Fruit fly (Drosophila melanogaster) whole organism, embryonic: ENCODE measurements around the gene Fkbp59.

Experiments used
- Ada2b ChIP-seq: fragments of 200-800 bp; sonication (Bioruptor generic); IDR thresholded peaks from 2 replicates; pipeline ENCODE4 v1.3.6; 2022; ENCODE audit warnings: missing biosample characterization, missing genetic modification characterization
- Atf-2 ChIP-seq: fragments of 200-800 bp; sonication (Bioruptor generic); optimal IDR thresholded peaks from 2 replicates; lab custom pipeline; 2016; ENCODE audit warnings: missing biosample characterization, missing genetic modification characterization
- Blimp-1 ChIP-seq: fragments of 200-800 bp; sonication (Bioruptor generic); optimal IDR thresholded peaks from 3 replicates; lab custom pipeline; 2018; ENCODE audit warnings: missing biosample characterization, missing genetic modification characterization, mild to moderate bottlenecking, moderate library complexity, missing genetic modification reagents
- Bteb2 ChIP-seq: fragments of 200-800 bp; sonication (Bioruptor generic); optimal IDR thresholded peaks from 2 replicates; lab custom pipeline; 2016; ENCODE audit warnings: missing biosample characterization, missing genetic modification characterization
- CG11696 ChIP-seq: fragments of 200-800 bp; sonication (Bioruptor generic); IDR thresholded peaks from 2 replicates; pipeline ENCODE4 v1.3.6; 2022; ENCODE audit warnings: missing biosample characterization, missing genetic modification characterization
- CG1233 ChIP-seq: fragments of 200-800 bp; sonication (Bioruptor generic); optimal IDR thresholded peaks from 4 replicates; lab custom pipeline; 2018; ENCODE audit warnings: missing biosample characterization, mild to moderate bottlenecking, missing genetic modification characterization
- CG18619 ChIP-seq: fragments of 200-800 bp; sonication (Bioruptor generic); optimal IDR thresholded peaks from 3 replicates; lab custom pipeline; 2017; ENCODE audit warnings: missing biosample characterization, mild to moderate bottlenecking, missing genetic modification characterization
- CG2712 ChIP-seq: fragments of 200-800 bp; optimal IDR thresholded peaks from 3 replicates; lab custom pipeline; 2019; ENCODE audit warnings: missing biosample characterization, mild to moderate bottlenecking, missing genetic modification characterization, moderate library complexity
- CG30403 ChIP-seq: fragments of 200-800 bp; sonication (Bioruptor generic); optimal IDR thresholded peaks from 3 replicates; lab custom pipeline; 2016; ENCODE audit warnings: missing biosample characterization, missing genetic modification characterization
- CG32767 ChIP-seq: fragments of 200-800 bp; sonication (Bioruptor generic); IDR thresholded peaks from 2 replicates; pipeline ENCODE4 v1.3.6; 2022; ENCODE audit warnings: missing biosample characterization, missing genetic modification characterization
- CG4328 ChIP-seq: fragments of 200-800 bp; sonication (Bioruptor generic); optimal IDR thresholded peaks from 3 replicates; lab custom pipeline; 2017; ENCODE audit warnings: missing biosample characterization, missing genetic modification reagents, missing genetic modification characterization
- CG4360 ChIP-seq: fragments of 200-800 bp; sonication (Bioruptor generic); IDR thresholded peaks from 2 replicates; pipeline ENCODE4 v1.3.6; 2022; ENCODE audit warnings: missing biosample characterization, missing genetic modification characterization
- CG6272 ChIP-seq: fragments of 200-800 bp; sonication (Bioruptor generic); IDR thresholded peaks from 2 replicates; pipeline ENCODE4 v1.3.6; 2022; ENCODE audit warnings: missing biosample characterization, missing genetic modification characterization
- CG7271 ChIP-seq: fragments of 200-800 bp; sonication (Bioruptor generic); optimal IDR thresholded peaks from 2 replicates; lab custom pipeline; 2018; ENCODE audit warnings: missing biosample characterization, mild to moderate bottlenecking, missing genetic modification characterization, moderate library complexity
- CG7745 ChIP-seq: fragments of 200-800 bp; sonication (Bioruptor generic); optimal IDR thresholded peaks from 2 replicates; lab custom pipeline; 2018; ENCODE audit warnings: missing biosample characterization, mild to moderate bottlenecking, missing genetic modification characterization, moderate library complexity
- CG9609 ChIP-seq: fragments of 200-800 bp; sonication (Bioruptor generic); optimal IDR thresholded peaks from 3 replicates; lab custom pipeline; 2016; ENCODE audit warnings: missing biosample characterization, missing genetic modification characterization
- D ChIP-seq, 2 experiments: fragments of 200-800 bp in 1 of 2; fragments of >200 bp in 1 of 2; sonication (Bioruptor generic) in 1 of 2; optimal IDR thresholded peaks; 2 replicates in 1 of 2; 3 replicates in 1 of 2; lab custom pipeline; 2017; ENCODE audit warnings: mild to moderate bottlenecking in 1 of 2, missing biosample characterization in 1 of 2, missing genetic modification characterization in 1 of 2, missing genetic modification reagents in 1 of 2
- Deaf1 ChIP-seq: fragments of 200-800 bp; optimal IDR thresholded peaks from 3 replicates; lab custom pipeline; 2019; ENCODE audit warnings: missing biosample characterization, mild to moderate bottlenecking, missing genetic modification characterization, moderate library complexity
- Dek ChIP-seq: fragments of 200-800 bp; sonication (Bioruptor generic); optimal IDR thresholded peaks from 3 replicates; lab custom pipeline; 2019; ENCODE audit warnings: missing biosample characterization, mild to moderate bottlenecking, missing genetic modification characterization, moderate library complexity
- ERR ChIP-seq: fragments of 200-800 bp; sonication (Bioruptor generic); optimal IDR thresholded peaks from 2 replicates; lab custom pipeline; 2016; ENCODE audit warnings: missing biosample characterization, missing genetic modification characterization
- Eip74EF ChIP-seq, 2 experiments: fragments of 200-800 bp in 1 of 2; fragments of >200 bp in 1 of 2; sonication (Bioruptor generic) in 1 of 2; optimal IDR thresholded peaks; 2 replicates each; lab custom pipeline; 2017 to 2019; ENCODE audit warnings: missing biosample characterization in 2 of 2, missing genetic modification characterization in 2 of 2, mild to moderate bottlenecking in 1 of 2, moderate library complexity in 1 of 2
- H15 ChIP-seq: fragments of 200-800 bp; sonication (Bioruptor generic); IDR thresholded peaks from 3 replicates; pipeline ENCODE4 v1.3.6; 2022; ENCODE audit warnings: missing biosample characterization, missing genetic modification characterization
- Hey ChIP-seq: fragments of 200-800 bp; sonication (Bioruptor generic); optimal IDR thresholded peaks from 3 replicates; lab custom pipeline; 2018; ENCODE audit warnings: missing biosample characterization, mild to moderate bottlenecking, missing genetic modification characterization
- Hmr ChIP-seq: fragments of 200-800 bp; sonication (Bioruptor generic); optimal IDR thresholded peaks from 3 replicates; lab custom pipeline; 2017; ENCODE audit warnings: mild to moderate bottlenecking, missing biosample characterization, missing genetic modification reagents, missing genetic modification characterization
- Hsf ChIP-seq: fragments of 200-800 bp; sonication (Bioruptor generic); optimal IDR thresholded peaks from 3 replicates; lab custom pipeline; 2016; ENCODE audit warnings: missing biosample characterization, missing genetic modification characterization
- Lpt ChIP-seq: fragments of >200 bp; optimal IDR thresholded peaks from 2 replicates; lab custom pipeline; 2018; ENCODE audit warnings: missing biosample characterization, missing genetic modification characterization
- Med ChIP-seq: fragments of 200-800 bp; sonication (Bioruptor generic); peaks from one replicate; lab custom pipeline; 2016; ENCODE audit warnings: missing biosample characterization, missing genetic modification characterization, mild to moderate bottlenecking, inconsistent platforms, moderate library complexity
- NK7.1 ChIP-seq: fragments of 200-800 bp; sonication (Bioruptor generic); optimal IDR thresholded peaks from 3 replicates; lab custom pipeline; 2016; ENCODE audit warnings: missing biosample characterization, missing genetic modification characterization
- Oaz ChIP-seq: fragments of 200-800 bp; sonication (Bioruptor generic); IDR thresholded peaks from 2 replicates; pipeline ENCODE4 v1.3.6; 2022; ENCODE audit warnings: missing biosample characterization, missing genetic modification characterization
- Optix ChIP-seq: fragments of 200-800 bp; sonication (Bioruptor generic); IDR thresholded peaks from 3 replicates; pipeline ENCODE4 v1.3.6; 2022; ENCODE audit warnings: missing biosample characterization, missing genetic modification characterization
- Scr ChIP-seq: fragments of 200-800 bp; sonication (Bioruptor generic); IDR thresholded peaks from 2 replicates; pipeline ENCODE4 v1.3.6; 2022; ENCODE audit warnings: missing biosample characterization, missing genetic modification characterization; ENCODE audit not compliant: partially characterized antibody
- az2 ChIP-seq: fragments of 200-800 bp; sonication (Bioruptor generic); optimal IDR thresholded peaks from 3 replicates; lab custom pipeline; 2016; ENCODE audit warnings: missing biosample characterization, missing genetic modification characterization
- bab2 ChIP-seq: fragments of 200-800 bp; sonication (Bioruptor generic); optimal IDR thresholded peaks from 2 replicates; lab custom pipeline; 2016; ENCODE audit warnings: missing biosample characterization, missing genetic modification characterization
- bsh ChIP-seq, 2 experiments: fragments of 200-800 bp; sonication (Bioruptor generic); optimal IDR thresholded peaks; 2 replicates each; lab custom pipeline; 2017 to 2018; ENCODE audit warnings: mild to moderate bottlenecking in 2 of 2, missing biosample characterization in 2 of 2, missing genetic modification characterization in 2 of 2, moderate library complexity in 1 of 2
- cato ChIP-seq: fragments of 200-800 bp; sonication (Bioruptor generic); optimal IDR thresholded peaks from 2 replicates; lab custom pipeline; 2016; ENCODE audit warnings: missing biosample characterization, missing genetic modification characterization, borderline replicate concordance
- chn ChIP-seq: fragments of 200-800 bp; sonication (Bioruptor generic); optimal IDR thresholded peaks from 2 replicates; lab custom pipeline; 2016; ENCODE audit warnings: missing biosample characterization, missing genetic modification characterization
- da ChIP-seq: fragments of 200-800 bp; sonication (Bioruptor generic); optimal IDR thresholded peaks from 2 replicates; lab custom pipeline; 2016; ENCODE audit warnings: missing biosample characterization, missing genetic modification characterization
- disco-r ChIP-seq: fragments of 200-800 bp; sonication (Bioruptor generic); optimal IDR thresholded peaks from 2 replicates; lab custom pipeline; 2016; ENCODE audit warnings: missing biosample characterization, missing genetic modification characterization
- fd64A ChIP-seq: fragments of 200-800 bp; sonication (Bioruptor generic); optimal IDR thresholded peaks from 3 replicates; lab custom pipeline; 2018; ENCODE audit warnings: missing biosample characterization, mild to moderate bottlenecking, missing genetic modification characterization
- fru ChIP-seq: fragments of >200 bp; optimal IDR thresholded peaks from 2 replicates; lab custom pipeline; 2017
- grn ChIP-seq: fragments of 200-800 bp; sonication (Bioruptor generic); optimal IDR thresholded peaks from 3 replicates; lab custom pipeline; 2017; ENCODE audit warnings: missing biosample characterization, missing genetic modification characterization
- kah ChIP-seq: fragments of 200-800 bp; sonication (Bioruptor generic); optimal IDR thresholded peaks from 2 replicates; lab custom pipeline; 2018; ENCODE audit warnings: missing biosample characterization, mild to moderate bottlenecking, missing genetic modification characterization
- p53 ChIP-seq: fragments of 200-800 bp; sonication (Bioruptor generic); optimal IDR thresholded peaks from 2 replicates; lab custom pipeline; 2016; ENCODE audit warnings: missing biosample characterization, missing genetic modification characterization
- pfk ChIP-seq: fragments of 200-800 bp; sonication (Bioruptor generic); optimal IDR thresholded peaks from 2 replicates; lab custom pipeline; 2018; ENCODE audit warnings: missing biosample characterization, mild to moderate bottlenecking, missing genetic modification characterization, moderate library complexity
- pho ChIP-seq: fragments of 200-800 bp; sonication (Bioruptor generic); optimal IDR thresholded peaks from 2 replicates; lab custom pipeline; 2016; ENCODE audit warnings: missing biosample characterization, missing genetic modification characterization
- rib ChIP-seq: fragments of 200-800 bp; sonication (Bioruptor generic); IDR thresholded peaks from 2 replicates; pipeline ENCODE4 v1.3.6; 2022; ENCODE audit warnings: missing biosample characterization, missing genetic modification characterization
- seq ChIP-seq: fragments of 200-800 bp; sonication (Bioruptor generic); IDR thresholded peaks from 2 replicates; pipeline ENCODE4 v1.3.6; 2022; ENCODE audit warnings: missing biosample characterization, missing genetic modification characterization
- sob ChIP-seq: fragments of 200-800 bp; sonication (Bioruptor generic); IDR thresholded peaks from 2 replicates; pipeline ENCODE4 v1.3.6; 2022; ENCODE audit warnings: missing biosample characterization, missing genetic modification characterization
- tin ChIP-seq: fragments of 200-800 bp; sonication (Bioruptor generic); optimal IDR thresholded peaks from 3 replicates; lab custom pipeline; 2016; ENCODE audit warnings: missing biosample characterization, missing genetic modification characterization
- wor ChIP-seq: fragments of 200-800 bp; sonication (Bioruptor generic); IDR thresholded peaks from 2 replicates; pipeline ENCODE4 v1.3.6; 2022; ENCODE audit warnings: missing biosample characterization, missing genetic modification characterization

Gene Fkbp59

dm6 chr2L:9907320-9908256 lies 19.8 kb downstream of the Fkbp59 start (continued):
- no peak for TF ChIP-seq H15
- no peak for TF ChIP-seq wor
- 0 out of 2 replicates have a peak, but pooled peaks have one; percentile 4 for TF ChIP-seq Ada2b (GFP tag; lab: Robert Waterston, UW)
- TF ChIP-seq Hey (tag; lab: Kevin White, UChicago), result no peak
- TF ChIP-seq p53 (GFP tag; lab: Kevin White, UChicago), result no peak
- no peak for TF ChIP-seq Oaz (GFP tag; lab: Robert Waterston, UW)
- no peak for TF ChIP-seq seq
- TF ChIP-seq Bteb2, result no peak
- no peak for TF ChIP-seq disco-r (GFP tag; lab: Kevin White, UChicago)
- no peak for TF ChIP-seq CG4328 (GFP tag; lab: Kevin White, UChicago)
- TF ChIP-seq CG7271 (tag; lab: Kevin White, UChicago), result no peak
- no peak for TF ChIP-seq Hsf
- no peak for TF ChIP-seq da (GFP tag; lab: Kevin White, UChicago)
- TF ChIP-seq sob (GFP tag; lab: Robert Waterston, UW), result no peak
- TF ChIP-seq CG18619 (GFP tag; lab: Kevin White, UChicago), result no peak
- TF ChIP-seq Dek (tag; lab: Kevin White, UChicago), result no peak
- TF ChIP-seq Med (GFP tag; lab: Kevin White, UChicago), result peak; percentile 86
- TF ChIP-seq CG30403 (GFP tag; lab: Kevin White, UChicago), result no peak
- no peak for TF ChIP-seq cato (GFP tag; lab: Kevin White, UChicago)
- TF ChIP-seq CG1233, result no peak
- peak; percentile 78 for TF ChIP-seq kah (GFP tag; lab: Kevin White, UChicago)
- TF ChIP-seq CG9609 (GFP tag; lab: Kevin White, UChicago), result no peak
- TF ChIP-seq Lpt (GFP tag; lab: Kevin White, UChicago), result no peak
- TF ChIP-seq D (optimal IDR thresholded peaks at IDR 0.05; lab: Kevin White, UChicago), result no peak
- TF ChIP-seq D (GFP tag; optimal IDR thresholded peaks at IDR 0.05; lab: Kevin White, UChicago), result no peak
- no peak for TF ChIP-seq CG11696
- TF ChIP-seq pfk (GFP tag; lab: Kevin White, UChicago), result no peak
- TF ChIP-seq NK7.1, result no peak
- TF ChIP-seq fru (lab: Kevin White, UChicago), result no peak
- TF ChIP-seq CG32767 (GFP tag; lab: Robert Waterston, UW), result no peak
- TF ChIP-seq CG6272 (GFP tag; lab: Robert Waterston, UW), result no peak
- TF ChIP-seq az2, result no peak
- TF ChIP-seq CG7745, result no peak
- TF ChIP-seq tin (GFP tag; lab: Kevin White, UChicago), result no peak
- no peak for TF ChIP-seq bab2
- no peak for TF ChIP-seq ERR (GFP tag; lab: Kevin White, UChicago)
- TF ChIP-seq Scr (GFP tag; lab: Robert Waterston, UW), result no peak
- TF ChIP-seq Blimp-1 (GFP tag; lab: Kevin White, UChicago), result no peak
- TF ChIP-seq pho (GFP tag; lab: Kevin White, UChicago), result no peak
- TF ChIP-seq bsh (GFP tag; optimal IDR thresholded peaks at IDR 0.05; lab: Kevin White, UChicago), result no peak
- no peak for TF ChIP-seq Eip74EF (GFP tag; optimal IDR thresholded peaks at IDR 0.05; lab: Kevin White, UChicago)
- TF ChIP-seq fd64A, result no peak
- no peak for TF ChIP-seq Atf-2 (GFP tag; lab: Kevin White, UChicago)
- no peak for TF ChIP-seq Optix (GFP tag; lab: Robert Waterston, UW)
- no peak for TF ChIP-seq rib (GFP tag; lab: Robert Waterston, UW)
- TF ChIP-seq Deaf1 (tag; lab: Kevin White, UChicago), result peak; percentile 52
- TF ChIP-seq CG4360 (GFP tag; lab: Robert Waterston, UW), result peak; percentile 92
- TF ChIP-seq grn (GFP tag; lab: Kevin White, UChicago), result peak; percentile 14
- TF ChIP-seq Hmr (GFP tag; lab: Kevin White, UChicago), result peak; percentile 1
- no peak for TF ChIP-seq chn (GFP tag; lab: Kevin White, UChicago)
- peak; percentile 18 for TF ChIP-seq CG2712 (tag; lab: Kevin White, UChicago)
